Worm (Caenorhabditis elegans) whole organism, mixed stage, embryonic: ENCODE measurements around the gene ssq-4.
"Not testable (repeated sequence)": the region's sequence is repeated elsewhere in the genome, so short reads cannot be mapped to it uniquely, and the experiment has no call there.

Source experiments
- nhr-12 ChIP-seq: fragments of 150-350 bp; optimal IDR thresholded peaks from 2 replicates; lab custom pipeline; 2014; ENCODE audit warnings: missing biosample characterization, missing genetic modification characterization
- nhr-76 ChIP-seq: sonication (generic microtip); optimal IDR thresholded peaks from 2 replicates; lab custom pipeline; 2017; ENCODE audit warnings: missing biosample characterization, missing genetic modification characterization
- pha-4 ChIP-seq: fragments of 150-350 bp; optimal IDR thresholded peaks from 2 replicates; lab custom pipeline; 2018; ENCODE audit warnings: missing biosample characterization, missing genetic modification reagents, missing genetic modification characterization
- sem-2 ChIP-seq: fragments of 200-800 bp; sonication (Bioruptor generic); optimal IDR thresholded peaks from 2 replicates; lab custom pipeline; 2018; ENCODE audit warnings: mild to moderate bottlenecking, missing genetic modification characterization, missing compliant biosample characterization

- not testable (repeated sequence) for TF ChIP-seq nhr-76; pha-4; sem-2 (GFP tag; lab: Kevin White, UChicago); nhr-12 (tag; lab: Kevin White, UChicago)
These were observed 50.6 kb downstream of the ssq-4 start, which contains the start of gene ttbk-2.2 for ce11 chrIV:5066887-5067286.
